Fruit fly (Drosophila melanogaster): Measurements from ENCODE around the gene Hmgcr.

Hmgcr gene

dm6 chr3R:23734573-23735404, 1.7 kb downstream of the Hmgcr start (continued):
- TF ChIP-seq CG17359 (tag; optimal IDR thresholded peaks at IDR 0.05) (peak; percentile 7), H2.0 (GFP tag; IDR thresholded peaks at IDR 0.05) (no peak), eve (GFP tag; optimal IDR thresholded peaks at IDR 0.05) (peak in 1 of 2 experiments; percentile 81), Atf6 (GFP tag; IDR thresholded peaks at IDR 0.05) (no peak), crc (GFP tag; optimal IDR thresholded peaks at IDR 0.05) (no peak), Sox100B (GFP tag; optimal IDR thresholded peaks at IDR 0.05) (peak; percentile 41), CG5953 (GFP tag; IDR thresholded peaks at IDR 0.05) (0 out of 2 replicates have a peak, but pooled peaks have one; percentile 35), gem (tag; optimal IDR thresholded peaks at IDR 0.05) (peak; percentile 52), CG12391 (tag; optimal IDR thresholded peaks at IDR 0.05) (peak; percentile 25), pan (optimal IDR thresholded peaks at IDR 0.05) (no peak), pan (GFP tag; optimal IDR thresholded peaks at IDR 0.05 in 1 of 2, IDR thresholded peaks at IDR 0.05 in 1 of 2) (peak in 1 of 2 experiments; percentile 21), oc (tag; optimal IDR thresholded peaks at IDR 0.05) (peak; percentile 18), Drgx (GFP tag; IDR thresholded peaks at IDR 0.05) (peak; percentile 67), CG15269 (tag; optimal IDR thresholded peaks at IDR 0.05) (peak; percentile 31), zfh1 (GFP tag; IDR thresholded peaks at IDR 0.05) (peak; percentile 39; the same call in 1 of the 3 replicates), CG6254 (GFP tag; optimal IDR thresholded peaks at IDR 0.05) (peak; percentile 23), en (GFP tag; optimal IDR thresholded peaks at IDR 0.05) (peak; percentile 2), CG11696 (GFP tag; IDR thresholded peaks at IDR 0.05) (peak; percentile 58), btn (GFP tag; optimal IDR thresholded peaks at IDR 0.05) (no peak), Blimp-1 (GFP tag; optimal IDR thresholded peaks at IDR 0.05) (peak; percentile 92), Oli (tag; optimal IDR thresholded peaks at IDR 0.05) (peak; percentile 27), CG6689 (GFP tag; IDR thresholded peaks at IDR 0.05) (peak; percentile 23; the same call in 1 of the 2 replicates), CG9437 (GFP tag; optimal IDR thresholded peaks at IDR 0.05) (peak; percentile 7), CG11504 (tag; optimal IDR thresholded peaks at IDR 0.05) (peak; percentile 28), ci (GFP tag; IDR thresholded peaks at IDR 0.05) (peak; percentile 40; the same call in 1 of the 3 replicates), pnt (GFP tag; optimal IDR thresholded peaks at IDR 0.05) (no peak), Ssrp (tag; optimal IDR thresholded peaks at IDR 0.05) (peak; percentile 30), CG31388 (GFP tag; optimal IDR thresholded peaks at IDR 0.05) (peak; percentile 3), ab (GFP tag; optimal IDR thresholded peaks at IDR 0.05) (no peak), z (GFP tag; IDR thresholded peaks at IDR 0.05) (no peak), chinmo (GFP tag; IDR thresholded peaks at IDR 0.05; ENCODE audit: partially characterized antibody) (0 out of 4 replicates have a peak, but pooled peaks have one; percentile 54), Pdp1 (GFP tag; optimal IDR thresholded peaks at IDR 0.05) (peak in 1 of 2 experiments; percentile 11), Hr51 (GFP tag; optimal IDR thresholded peaks at IDR 0.05) (peak in 1 of 2 experiments; percentile 48), phol (tag; optimal IDR thresholded peaks at IDR 0.05) (peak; percentile 41), hkb (optimal IDR thresholded peaks at IDR 0.05) (no peak), hkb (GFP tag; IDR thresholded peaks at IDR 0.05) (no peak), Dek (tag; optimal IDR thresholded peaks at IDR 0.05) (no peak), Sox102F (GFP tag; optimal IDR thresholded peaks at IDR 0.05) (peak; percentile 48), nom (GFP tag; optimal IDR thresholded peaks at IDR 0.05) (peak; percentile 42)

dm6 chr3R:23735648-23736047, 2.5 kb downstream of the Hmgcr start:
- no peak for TF ChIP-seq lmd (GFP tag; IDR thresholded peaks at IDR 0.05)
- TF ChIP-seq tll (GFP tag; optimal IDR thresholded peaks at IDR 0.05): no peak
- no peak for TF ChIP-seq H15 (GFP tag; IDR thresholded peaks at IDR 0.05)
- no peak for TF ChIP-seq gem (tag; optimal IDR thresholded peaks at IDR 0.05)
- TF ChIP-seq Tbp (GFP tag; optimal IDR thresholded peaks at IDR 0.05): peak; percentile 21
- no peak for TF ChIP-seq CG10321 (GFP tag; IDR thresholded peaks at IDR 0.05)
- no peak for TF ChIP-seq Hsf (GFP tag; optimal IDR thresholded peaks at IDR 0.05)
- TF ChIP-seq CG42726 (GFP tag; IDR thresholded peaks at IDR 0.05; ENCODE audit: partially characterized antibody): peak; percentile 33; the same call in 1 of the 2 replicates
- no peak for TF ChIP-seq disco-r (GFP tag; optimal IDR thresholded peaks at IDR 0.05)
- no peak for TF ChIP-seq CG10366 (GFP tag; IDR thresholded peaks at IDR 0.05)
- no peak for TF ChIP-seq tup (GFP tag; optimal IDR thresholded peaks at IDR 0.05)
- TF ChIP-seq Ada2b (GFP tag; IDR thresholded peaks at IDR 0.05): no peak
- no peak for TF ChIP-seq CG6854 (GFP tag; optimal IDR thresholded peaks at IDR 0.05)
